Fruit fly (Drosophila melanogaster): ENCODE results near the gene CG4259.

DNA sequence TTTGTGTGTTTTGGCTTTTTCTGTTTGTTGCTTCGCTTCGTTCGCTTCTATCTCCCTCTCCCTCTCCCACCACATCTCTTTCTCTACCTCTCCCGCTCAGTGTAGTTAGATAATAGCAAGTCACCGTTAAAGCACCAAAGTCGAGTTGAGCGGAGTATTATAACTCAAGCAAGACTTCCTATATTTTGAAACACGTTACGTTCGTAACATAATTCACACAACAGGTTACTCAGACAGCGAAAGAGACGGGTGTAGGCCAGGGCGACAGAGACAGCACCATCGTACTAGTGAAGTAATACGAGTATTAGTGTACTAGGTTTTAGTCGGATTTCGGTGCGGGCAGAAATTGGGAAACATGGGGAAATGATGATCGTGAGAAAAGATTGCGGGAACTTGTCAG, 44.6 kb upstream of the CG4259 start:
- TF ChIP-seq psq (optimal IDR thresholded peaks at IDR 0.05), result no peak
- no peak for TF ChIP-seq CG8478 (optimal IDR thresholded peaks at IDR 0.05)
- no peak for TF ChIP-seq EcR (GFP tag; optimal IDR thresholded peaks at IDR 0.05)
- no peak for TF ChIP-seq Dll (optimal IDR thresholded peaks at IDR 0.05)
- no peak for TF ChIP-seq pan (optimal IDR thresholded peaks at IDR 0.05)
- TF ChIP-seq usp (GFP tag; optimal IDR thresholded peaks at IDR 0.05), result no peak
